Fruit fly (Drosophila melanogaster) whole organism, embryonic: ENCODE results near the gene vih.

Source experiments
- BtbVII ChIP-seq: fragments of 200-800 bp; sonication (Bioruptor generic); optimal IDR thresholded peaks from 3 replicates; lab custom pipeline; 2017; ENCODE audit warnings: missing biosample characterization, mild to moderate bottlenecking, missing genetic modification characterization
- CG12071 ChIP-seq: fragments of 200-800 bp; sonication (Bioruptor generic); optimal IDR thresholded peaks from 3 replicates; lab custom pipeline; 2018; ENCODE audit warnings: missing biosample characterization, mild to moderate bottlenecking, missing genetic modification characterization
- CG13775 ChIP-seq: fragments of 200-800 bp; sonication (Bioruptor generic); optimal IDR thresholded peaks from 3 replicates; lab custom pipeline; 2017; ENCODE audit warnings: missing biosample characterization, mild to moderate bottlenecking, missing genetic modification characterization
- CG17361 ChIP-seq: fragments of 200-800 bp; sonication (Bioruptor generic); IDR thresholded peaks from 3 replicates; pipeline ENCODE4 v1.3.6; 2022; ENCODE audit warnings: missing biosample characterization, missing genetic modification characterization
- CG17802 ChIP-seq: fragments of 200-800 bp; sonication (Bioruptor generic); optimal IDR thresholded peaks from 2 replicates; lab custom pipeline; 2018; ENCODE audit warnings: missing biosample characterization, mild to moderate bottlenecking, missing genetic modification characterization, moderate library complexity
- CG17912 ChIP-seq: fragments of 200-800 bp; sonication (Bioruptor generic); optimal IDR thresholded peaks from 2 replicates; lab custom pipeline; 2018; ENCODE audit warnings: missing biosample characterization, mild to moderate bottlenecking, missing genetic modification characterization
- CG3407 ChIP-seq: fragments of 200-800 bp; sonication (Bioruptor generic); optimal IDR thresholded peaks from 2 replicates; lab custom pipeline; 2018; ENCODE audit warnings: missing biosample characterization, mild to moderate bottlenecking, missing genetic modification characterization
- CG34376 ChIP-seq: fragments of 200-800 bp; sonication (Bioruptor generic); optimal IDR thresholded peaks from 2 replicates; lab custom pipeline; 2018; ENCODE audit warnings: missing biosample characterization, mild to moderate bottlenecking, missing genetic modification characterization
- CG3838 ChIP-seq: fragments of 200-800 bp; sonication (Bioruptor generic); optimal IDR thresholded peaks from 3 replicates; lab custom pipeline; 2016; ENCODE audit warnings: missing biosample characterization, missing genetic modification characterization
- CG3847 ChIP-seq: fragments of 200-800 bp; sonication (Bioruptor generic); IDR thresholded peaks from 2 replicates; pipeline ENCODE4 v1.3.6; 2022; ENCODE audit warnings: missing biosample characterization, missing genetic modification characterization
- CG4328 ChIP-seq: fragments of 200-800 bp; sonication (Bioruptor generic); optimal IDR thresholded peaks from 3 replicates; lab custom pipeline; 2017; ENCODE audit warnings: missing biosample characterization, missing genetic modification reagents, missing genetic modification characterization
- CG6765 ChIP-seq: fragments of 200-800 bp; sonication (Bioruptor generic); optimal IDR thresholded peaks from 3 replicates; lab custom pipeline; 2017; ENCODE audit warnings: missing biosample characterization, mild to moderate bottlenecking, missing genetic modification characterization
- CG6791 ChIP-seq: fragments of 200-800 bp; sonication (Bioruptor generic); IDR thresholded peaks from 3 replicates; pipeline ENCODE4 v1.3.6; 2022; ENCODE audit warnings: missing biosample characterization, missing genetic modification characterization; ENCODE audit not compliant: partially characterized antibody
- CG7745 ChIP-seq: fragments of 200-800 bp; sonication (Bioruptor generic); optimal IDR thresholded peaks from 2 replicates; lab custom pipeline; 2018; ENCODE audit warnings: missing biosample characterization, mild to moderate bottlenecking, missing genetic modification characterization, moderate library complexity
- CG7928 ChIP-seq: fragments of 200-800 bp; sonication (Bioruptor generic); optimal IDR thresholded peaks from 2 replicates; lab custom pipeline; 2017; ENCODE audit warnings: missing biosample characterization, mild to moderate bottlenecking, missing genetic modification characterization
- CG9215 ChIP-seq: fragments of 200-800 bp; sonication (Bioruptor generic); IDR thresholded peaks from 2 replicates; pipeline ENCODE4 v1.3.6; 2022; ENCODE audit warnings: missing biosample characterization, missing genetic modification characterization
- CG9817 ChIP-seq: fragments of 200-800 bp; sonication (Bioruptor generic); optimal IDR thresholded peaks from 2 replicates; lab custom pipeline; 2018; ENCODE audit warnings: missing biosample characterization, mild to moderate bottlenecking, missing genetic modification characterization, moderate library complexity
- D ChIP-seq, 2 experiments: fragments of 200-800 bp in 1 of 2; fragments of >200 bp in 1 of 2; sonication (Bioruptor generic) in 1 of 2; optimal IDR thresholded peaks; 2 replicates in 1 of 2; 3 replicates in 1 of 2; lab custom pipeline; 2017; ENCODE audit warnings: mild to moderate bottlenecking in 1 of 2, missing biosample characterization in 1 of 2, missing genetic modification characterization in 1 of 2, missing genetic modification reagents in 1 of 2
- Dll ChIP-seq: fragments of 200-800 bp; sonication (Bioruptor generic); IDR thresholded peaks from 4 replicates; pipeline ENCODE4 v1.3.6; 2022; ENCODE audit warnings: missing biosample characterization, missing genetic modification characterization; ENCODE audit not compliant: partially characterized antibody
- E2f2 ChIP-seq: fragments of 200-800 bp; sonication (Bioruptor generic); IDR thresholded peaks from 2 replicates; pipeline ENCODE4 v1.3.6; 2022; ENCODE audit warnings: missing biosample characterization, missing genetic modification characterization
- Ets65A ChIP-seq: fragments of 200-800 bp; sonication (Bioruptor generic); peaks from one replicate; lab custom pipeline; 2016; ENCODE audit warnings: missing biosample characterization, missing genetic modification characterization
- Fer3 ChIP-seq: fragments of 200-800 bp; sonication (Bioruptor generic); optimal IDR thresholded peaks from 2 replicates; lab custom pipeline; 2018; ENCODE audit warnings: missing biosample characterization, mild to moderate bottlenecking, missing genetic modification characterization, moderate library complexity
- HmgD ChIP-seq: fragments of 200-800 bp; sonication (Bioruptor generic); optimal IDR thresholded peaks from 3 replicates; lab custom pipeline; 2016; ENCODE audit warnings: missing biosample characterization, missing genetic modification characterization
- MBD-R2 ChIP-seq: fragments of 200-800 bp; sonication (Bioruptor generic); IDR thresholded peaks from 2 replicates; pipeline ENCODE4 v1.3.6; 2022; ENCODE audit warnings: missing biosample characterization, missing genetic modification characterization
- Max ChIP-seq: fragments of 200-800 bp; sonication (Bioruptor generic); optimal IDR thresholded peaks from 2 replicates; lab custom pipeline; 2016; ENCODE audit warnings: missing biosample characterization, mild to moderate bottlenecking, missing genetic modification characterization
- NfI ChIP-seq: fragments of 200-800 bp; sonication (Bioruptor generic); optimal IDR thresholded peaks from 3 replicates; lab custom pipeline; 2018; ENCODE audit warnings: missing biosample characterization, mild to moderate bottlenecking, missing genetic modification characterization, moderate library complexity
- Oaz ChIP-seq: fragments of 200-800 bp; sonication (Bioruptor generic); IDR thresholded peaks from 2 replicates; pipeline ENCODE4 v1.3.6; 2022; ENCODE audit warnings: missing biosample characterization, missing genetic modification characterization
- Sox100B ChIP-seq: fragments of 200-800 bp; sonication (Bioruptor generic); optimal IDR thresholded peaks from 3 replicates; lab custom pipeline; 2018; ENCODE audit warnings: missing biosample characterization, mild to moderate bottlenecking, missing genetic modification characterization
- chn ChIP-seq: fragments of 200-800 bp; sonication (Bioruptor generic); optimal IDR thresholded peaks from 2 replicates; lab custom pipeline; 2016; ENCODE audit warnings: missing biosample characterization, missing genetic modification characterization
- crc ChIP-seq: fragments of 200-800 bp; sonication (Bioruptor generic); optimal IDR thresholded peaks from 2 replicates; lab custom pipeline; 2016; ENCODE audit warnings: missing biosample characterization, missing genetic modification characterization
- crp ChIP-seq, 2 experiments: fragments of 200-800 bp; sonication (Bioruptor generic); optimal IDR thresholded peaks; 2 replicates in 1 of 2; 3 replicates in 1 of 2; lab custom pipeline; 2017; ENCODE audit warnings: missing biosample characterization in 2 of 2, missing genetic modification characterization in 2 of 2, mild to moderate bottlenecking in 1 of 2, moderate library complexity in 1 of 2
- da ChIP-seq: fragments of 200-800 bp; sonication (Bioruptor generic); optimal IDR thresholded peaks from 2 replicates; lab custom pipeline; 2016; ENCODE audit warnings: missing biosample characterization, missing genetic modification characterization
- dm ChIP-seq: fragments of 200-800 bp; sonication (Bioruptor generic); optimal IDR thresholded peaks from 3 replicates; lab custom pipeline; 2016; ENCODE audit warnings: missing biosample characterization, missing genetic modification characterization
- eve ChIP-seq, 2 experiments: fragments of >200 bp; optimal IDR thresholded peaks; 2 replicates each; lab custom pipeline; 2017; ENCODE audit warnings: missing biosample characterization in 2 of 2, missing genetic modification characterization in 2 of 2
- eyg ChIP-seq: fragments of 200-800 bp; sonication (Bioruptor generic); optimal IDR thresholded peaks from 3 replicates; lab custom pipeline; 2016; ENCODE audit warnings: missing biosample characterization, missing genetic modification characterization
- fd3F ChIP-seq: fragments of 200-800 bp; sonication (Bioruptor generic); optimal IDR thresholded peaks from 2 replicates; lab custom pipeline; 2018; ENCODE audit warnings: missing biosample characterization, mild to moderate bottlenecking, missing genetic modification characterization, moderate library complexity
- h ChIP-seq: fragments of >200 bp; optimal IDR thresholded peaks from 2 replicates; lab custom pipeline; 2017
- hbn ChIP-seq: fragments of 200-800 bp; sonication (Bioruptor generic); IDR thresholded peaks from 2 replicates; pipeline ENCODE4 v1.3.6; 2022; ENCODE audit warnings: missing biosample characterization, missing genetic modification characterization; ENCODE audit not compliant: partially characterized antibody
- klu ChIP-seq: fragments of 200-800 bp; sonication (Bioruptor generic); IDR thresholded peaks from 2 replicates; pipeline ENCODE4 v1.3.6; 2022; ENCODE audit warnings: missing biosample characterization, missing genetic modification characterization
- lmd ChIP-seq: fragments of 200-800 bp; sonication (Bioruptor generic); IDR thresholded peaks from 2 replicates; pipeline ENCODE4 v1.3.6; 2022; ENCODE audit warnings: missing biosample characterization, missing genetic modification characterization
- org-1 ChIP-seq: fragments of 200-800 bp; sonication (Bioruptor generic); optimal IDR thresholded peaks from 2 replicates; lab custom pipeline; 2017; ENCODE audit warnings: missing biosample characterization, missing genetic modification characterization
- pita ChIP-seq: fragments of 200-800 bp; sonication (Bioruptor generic); optimal IDR thresholded peaks from 2 replicates; lab custom pipeline; 2017; ENCODE audit warnings: missing biosample characterization, mild to moderate bottlenecking, missing genetic modification characterization
- pum ChIP-seq: fragments of 200-800 bp; sonication (Bioruptor generic); optimal IDR thresholded peaks from 2 replicates; lab custom pipeline; 2016; ENCODE audit warnings: missing biosample characterization, missing genetic modification characterization
- rib ChIP-seq: fragments of 200-800 bp; sonication (Bioruptor generic); IDR thresholded peaks from 2 replicates; pipeline ENCODE4 v1.3.6; 2022; ENCODE audit warnings: missing biosample characterization, missing genetic modification characterization
- slbo ChIP-seq: fragments of 200-800 bp; sonication (Bioruptor generic); IDR thresholded peaks from 2 replicates; pipeline ENCODE4 v1.3.6; 2022; ENCODE audit warnings: missing biosample characterization, missing genetic modification characterization
- sqz ChIP-seq: fragments of 200-800 bp; sonication (Bioruptor generic); optimal IDR thresholded peaks from 3 replicates; lab custom pipeline; 2018; ENCODE audit warnings: missing biosample characterization, mild to moderate bottlenecking, missing genetic modification characterization
- stwl ChIP-seq: fragments of 200-800 bp; sonication (Bioruptor generic); optimal IDR thresholded peaks from 3 replicates; lab custom pipeline; 2018; ENCODE audit warnings: missing biosample characterization, mild to moderate bottlenecking, missing genetic modification characterization, moderate library complexity
- tgo ChIP-seq: fragments of 200-800 bp; sonication (Bioruptor generic); IDR thresholded peaks from 3 replicates; pipeline ENCODE4 v1.3.6; 2022; ENCODE audit warnings: missing biosample characterization, missing genetic modification characterization
- wdn ChIP-seq: fragments of 200-800 bp; sonication (Bioruptor generic); IDR thresholded peaks from 2 replicates; pipeline ENCODE4 v1.3.6; 2022; ENCODE audit warnings: missing biosample characterization, missing genetic modification characterization

Gene vih

DNA sequence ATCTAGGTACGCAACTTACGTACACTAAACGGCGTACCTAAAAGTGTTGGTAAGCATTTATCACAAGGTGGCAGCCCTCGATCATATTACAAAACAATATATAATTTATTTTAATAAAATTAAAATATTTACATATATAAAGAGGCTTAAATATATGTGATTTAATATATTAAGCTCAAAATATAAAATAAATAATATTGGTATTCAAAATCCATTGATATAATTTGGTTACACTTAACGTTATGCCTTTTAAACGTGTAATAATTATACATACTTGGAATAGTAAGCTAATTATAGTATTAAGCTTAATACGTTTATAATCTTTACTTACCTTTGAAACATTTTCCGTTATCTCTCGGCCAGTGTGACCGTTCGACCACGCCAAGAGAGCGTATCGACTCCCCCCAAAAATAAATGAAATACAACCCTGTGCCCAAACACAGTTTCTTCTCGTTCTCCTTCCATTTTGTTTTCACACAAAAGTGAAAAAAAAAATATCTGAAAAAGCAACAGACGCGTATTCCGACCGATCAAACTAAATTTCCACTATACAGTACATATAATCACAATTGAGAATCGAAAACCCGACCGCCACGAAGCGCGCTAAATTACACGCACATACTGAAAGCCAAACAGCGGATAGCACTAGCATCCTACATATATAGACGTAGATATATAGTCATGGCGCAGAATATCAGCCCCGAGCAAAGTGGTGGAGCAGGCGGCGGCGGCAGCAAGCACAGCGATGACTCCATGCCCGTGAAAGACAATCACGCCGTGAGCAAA is at the start of gene vih, which contains the start of gene CG10646 (continued):
- TF ChIP-seq CG7745 (tag; lab: Kevin White, UChicago) (no peak), CG3838 (GFP tag; lab: Kevin White, UChicago) (no peak), E2f2 (GFP tag; lab: Robert Waterston, UW) (peak; percentile 49; the same call in 1 of the 2 replicates), CG17361 (GFP tag; lab: Robert Waterston, UW) (peak; percentile 73), Max (GFP tag; lab: Kevin White, UChicago) (peak; percentile 35), rib (GFP tag; lab: Robert Waterston, UW) (no peak), eve (GFP tag; optimal IDR thresholded peaks at IDR 0.05; lab: Kevin White, UChicago) (no peak), stwl (tag; lab: Kevin White, UChicago) (peak; percentile 88), CG6791 (GFP tag; lab: Robert Waterston, UW) (no peak), chn (GFP tag; lab: Kevin White, UChicago) (peak; percentile 25), CG6765 (peak; percentile 17), h (lab: Kevin White, UChicago) (no peak), da (GFP tag; lab: Kevin White, UChicago) (no peak), Fer3 (tag; lab: Kevin White, UChicago) (peak; percentile 27), CG3407 (GFP tag; lab: Kevin White, UChicago) (no peak), CG17912 (GFP tag; lab: Kevin White, UChicago) (no peak), CG9215 (GFP tag; lab: Robert Waterston, UW) (no peak), fd3F (no peak), CG12071 (GFP tag; lab: Kevin White, UChicago) (no peak), lmd (GFP tag; lab: Robert Waterston, UW) (no peak), hbn (no peak; the same call in 1 of the 2 replicates), CG9817 (tag; lab: Kevin White, UChicago) (no peak), Dll (no peak), HmgD (no peak), pita (GFP tag; lab: Kevin White, UChicago) (no peak), crc (GFP tag; lab: Kevin White, UChicago) (no peak), CG34376 (GFP tag; lab: Kevin White, UChicago) (peak; percentile 5), dm (GFP tag; lab: Kevin White, UChicago) (no peak), BtbVII (GFP tag; lab: Kevin White, UChicago) (peak; percentile 38), D (optimal IDR thresholded peaks at IDR 0.05; lab: Kevin White, UChicago) (no peak), D (GFP tag; optimal IDR thresholded peaks at IDR 0.05; lab: Kevin White, UChicago) (peak; percentile 37), tgo (no peak), CG13775 (peak; percentile 64), CG4328 (GFP tag; lab: Kevin White, UChicago) (peak; percentile 51), Sox100B (GFP tag; lab: Kevin White, UChicago) (peak; percentile 68), pum (GFP tag; lab: Kevin White, UChicago) (no peak), NfI (peak; percentile 60), org-1 (GFP tag; lab: Kevin White, UChicago) (no peak), CG3847 (0 out of 2 replicates have a peak, but pooled peaks have one; percentile 33), Ets65A (GFP tag; lab: Kevin White, UChicago) (peak; percentile 92), Oaz (GFP tag; lab: Robert Waterston, UW) (no peak), CG17802 (tag; lab: Kevin White, UChicago) (no peak), sqz (peak; percentile 68), CG7928 (no peak), MBD-R2 (GFP tag; lab: Robert Waterston, UW) (peak; percentile 50), wdn (GFP tag; lab: Robert Waterston, UW) (no peak), crp (GFP tag; optimal IDR thresholded peaks at IDR 0.05; lab: Kevin White, UChicago) (peak in 1 of 2 experiments; percentile 33), slbo (GFP tag; lab: Robert Waterston, UW) (peak; percentile 60), klu (GFP tag; lab: Robert Waterston, UW) (no peak), eyg (no peak)
